Worm (Caenorhabditis elegans): ENCODE data around the gene fbxa-116.

fbxa-116 gene

DNA sequence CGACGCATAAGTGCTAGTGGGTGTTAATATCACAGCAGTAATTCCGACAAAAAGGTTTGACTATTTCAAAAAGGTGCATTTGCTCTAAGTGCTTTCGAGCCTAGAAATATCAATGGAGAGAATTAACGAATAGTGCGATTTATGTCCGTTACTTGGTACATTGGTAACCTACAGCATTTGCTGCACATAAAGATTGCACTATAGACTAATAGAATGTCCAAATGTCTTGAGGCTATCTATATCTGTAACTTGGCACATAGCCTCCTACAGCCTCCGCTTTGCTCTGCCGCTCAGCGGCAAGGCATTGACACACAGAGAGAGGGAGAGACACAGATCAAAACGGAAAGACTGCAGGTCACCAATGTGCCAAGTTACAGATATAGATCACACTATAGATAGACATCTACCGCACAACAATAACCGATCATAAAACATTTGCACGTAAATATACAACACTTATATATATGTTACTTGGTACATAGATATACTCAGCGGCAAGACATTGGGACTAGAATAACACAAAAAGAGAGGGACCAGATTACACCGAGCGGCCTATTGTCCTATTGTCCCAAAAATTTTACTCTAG lies 6.9 kb upstream of the fbxa-116 start, which contains the start of the genes srh-217 and Y113G7B.28:
srh-217 (minus strand) TSS at position 101 of the 586 bp plus-strand sequence.
Y113G7B.28 (plus strand) TSS at position 536 of the 586 bp plus-strand sequence.
- no peak for TF ChIP-seq tbx-8 (GFP tag; optimal IDR thresholded peaks at IDR 0.05)
- TF ChIP-seq nhr-28 (tag; optimal IDR thresholded peaks at IDR 0.05) = no peak
- no peak for TF ChIP-seq elt-3 (tag; optimal IDR thresholded peaks at IDR 0.05)
- peak; percentile 14 for TF ChIP-seq elt-1 (tag; optimal IDR thresholded peaks at IDR 0.05; ENCODE audit: borderline replicate concordance, insufficient read depth)
- no peak for TF ChIP-seq bed-3 (GFP tag; optimal IDR thresholded peaks at IDR 0.05)
- no peak for TF ChIP-seq hlh-1 (tag; optimal IDR thresholded peaks at IDR 0.05)
- TF ChIP-seq unc-62 (GFP tag; optimal IDR thresholded peaks at IDR 0.05) = no peak
- TF ChIP-seq unc-120 (tag; optimal IDR thresholded peaks at IDR 0.05; ENCODE audit: poor library complexity, severe bottlenecking) = no peak

DNA sequence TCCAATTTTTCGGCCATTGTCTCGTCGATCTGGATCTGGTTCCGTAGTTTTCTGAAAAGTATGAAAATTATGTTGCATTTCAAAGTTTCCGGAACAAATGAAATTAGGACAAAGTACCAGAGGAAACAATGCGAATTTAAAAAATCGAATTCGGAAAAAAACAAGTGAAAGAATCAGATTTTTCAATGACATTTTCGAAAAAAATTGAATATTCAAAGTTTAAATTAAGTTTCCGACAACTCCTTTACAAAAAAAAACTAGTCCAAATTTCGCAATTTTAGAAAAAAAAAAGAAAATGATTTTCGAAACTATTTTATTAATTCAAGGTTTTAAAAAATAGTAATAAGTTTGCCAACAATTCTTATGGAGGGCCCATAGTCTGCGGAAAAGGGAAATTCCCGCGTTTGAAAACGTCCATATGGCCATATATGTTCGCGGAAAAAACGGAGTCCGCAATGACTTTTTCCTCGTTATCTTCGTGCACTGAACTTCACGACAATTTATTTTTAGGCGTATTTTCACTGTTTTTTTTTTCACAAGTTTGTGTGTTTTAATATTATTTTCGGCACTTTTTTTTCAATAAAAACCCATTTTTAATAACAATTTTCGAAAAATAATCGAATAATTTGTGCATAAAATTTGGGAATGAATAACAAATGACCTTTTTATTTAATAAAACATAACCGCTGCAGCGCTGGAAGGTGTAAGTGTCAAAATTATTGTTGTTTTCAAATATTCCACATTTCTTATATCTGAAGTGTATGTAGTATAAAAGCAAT lies 3.6 kb upstream of the fbxa-116 start, which contains the start of the genes fbxa-115 and Y113G7B.27:
fbxa-115 (minus strand) TSS at position 51 of the 779 bp plus-strand sequence.
Y113G7B.27 (plus strand) TSS at position 729 of the 779 bp plus-strand sequence.
- TF ChIP-seq nhr-12 (tag; optimal IDR thresholded peaks at IDR 0.05) (no peak), ceh-83 (GFP tag; optimal IDR thresholded peaks at IDR 0.05) (no peak), sem-2 (GFP tag; optimal IDR thresholded peaks at IDR 0.05) (no peak), unc-120 (tag; optimal IDR thresholded peaks at IDR 0.05; ENCODE audit: poor library complexity, severe bottlenecking) (no peak), ham-2 (GFP tag; optimal IDR thresholded peaks at IDR 0.05) (no peak), blmp-1 (tag; optimal IDR thresholded peaks at IDR 0.05) (no peak), tbx-8 (GFP tag; optimal IDR thresholded peaks at IDR 0.05) (no peak), nhr-76 (tag; optimal IDR thresholded peaks at IDR 0.05) (no peak), unc-39 (tag; optimal IDR thresholded peaks at IDR 0.05) (no peak), hlh-1 (tag; optimal IDR thresholded peaks at IDR 0.05) (no peak)

DNA sequence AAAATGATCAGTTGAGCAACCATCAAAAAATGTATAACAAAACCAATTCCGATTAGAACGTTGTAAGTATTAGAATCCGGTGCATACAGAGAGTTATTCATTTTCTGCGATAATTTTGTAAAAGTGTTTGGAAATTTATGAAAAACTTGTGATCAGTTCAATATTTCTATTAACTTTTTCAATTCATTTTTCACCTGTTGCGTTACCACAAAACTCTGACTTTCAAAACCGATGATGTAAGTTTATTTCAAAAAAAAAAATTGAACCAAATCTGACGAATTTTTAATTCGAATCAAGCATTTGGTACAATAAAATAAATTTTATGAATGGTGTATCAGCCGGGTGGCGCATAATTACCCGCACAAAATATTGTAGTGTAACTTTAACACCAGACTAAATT lies 2.1 kb downstream of the fbxa-116 start, which contains the start of gene srz-16:
srz-16 (minus strand) TSS at position 101 of the 400 bp plus-strand sequence.
- no peak for TF ChIP-seq mab-5 (tag; optimal IDR thresholded peaks at IDR 0.05)
- TF ChIP-seq nhr-12 (tag; optimal IDR thresholded peaks at IDR 0.05) = no peak
- TF ChIP-seq hlh-1 (tag; optimal IDR thresholded peaks at IDR 0.05) = no peak
- TF ChIP-seq cnd-1 (tag; optimal IDR thresholded peaks at IDR 0.05) = no peak
- TF ChIP-seq ceh-43 (GFP tag; optimal IDR thresholded peaks at IDR 0.05) = no peak
- no peak for TF ChIP-seq M03D4.4 (tag; optimal IDR thresholded peaks at IDR 0.05)
- TF ChIP-seq ceh-39 (tag; optimal IDR thresholded peaks at IDR 0.05) = no peak
- TF ChIP-seq ceh-83 (GFP tag; optimal IDR thresholded peaks at IDR 0.05) = no peak
- no peak for TF ChIP-seq lin-32 (GFP tag; optimal IDR thresholded peaks at IDR 0.05)
- no peak for TF ChIP-seq ham-2 (GFP tag; optimal IDR thresholded peaks at IDR 0.05)
- TF ChIP-seq unc-62 (GFP tag; optimal IDR thresholded peaks at IDR 0.05) = no peak
- TF ChIP-seq blmp-1 (tag; optimal IDR thresholded peaks at IDR 0.05) = no peak
- no peak for TF ChIP-seq sem-2 (GFP tag; optimal IDR thresholded peaks at IDR 0.05)
- no peak for TF ChIP-seq pha-4 (tag; optimal IDR thresholded peaks at IDR 0.05)
- no peak for TF ChIP-seq lsy-2 (tag; optimal IDR thresholded peaks at IDR 0.05)
- TF ChIP-seq nhr-237 (tag; optimal IDR thresholded peaks at IDR 0.05) = no peak
- TF ChIP-seq nhr-2 (tag; optimal IDR thresholded peaks at IDR 0.05) = no peak

DNA sequence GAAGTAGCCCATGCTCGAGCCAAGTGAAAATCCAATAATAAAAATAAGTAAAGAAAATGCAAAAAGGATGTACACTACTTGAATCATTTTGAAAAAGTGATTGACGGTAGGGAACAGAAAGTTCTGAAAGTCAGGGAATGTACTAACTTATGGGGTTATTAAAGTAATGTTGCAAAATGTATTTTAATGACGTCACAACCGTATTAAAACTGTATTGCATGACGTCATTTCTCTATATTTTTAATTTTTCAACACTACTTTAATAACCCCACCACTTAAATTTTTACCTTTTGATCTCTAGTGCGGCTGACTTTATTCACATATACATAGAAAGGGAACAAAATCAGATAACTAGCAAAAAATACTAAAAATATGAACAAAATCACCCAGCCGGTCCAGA lies 6.4 kb downstream of the fbxa-116 start:
- TF ChIP-seq zip-8 (tag; optimal IDR thresholded peaks at IDR 0.05) (peak; percentile 98), nhr-12 (tag; optimal IDR thresholded peaks at IDR 0.05) (no peak)

DNA sequence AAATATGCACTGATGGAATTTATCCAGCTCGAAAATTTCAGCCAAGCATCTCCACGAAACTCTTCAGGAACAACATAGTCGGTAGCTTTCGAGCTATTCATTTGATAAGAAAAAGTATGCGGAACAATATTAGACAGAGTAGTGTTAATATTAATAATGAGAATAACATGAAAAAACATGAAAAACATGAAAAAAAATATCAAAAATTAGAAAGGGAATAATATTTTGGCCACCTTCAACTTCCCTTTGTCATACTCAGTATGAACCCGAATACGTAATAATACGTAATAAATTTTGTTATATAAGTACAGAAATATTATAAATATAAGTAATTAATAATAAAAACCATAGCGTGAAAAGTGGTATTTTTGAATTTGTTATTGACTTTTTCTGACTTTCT lies 16.7 kb downstream of the fbxa-116 start, which contains the start of gene srw-39:
srw-39 (minus strand) TSS at position 101 of the 400 bp plus-strand sequence.
- TF ChIP-seq drap-1 (GFP tag; optimal IDR thresholded peaks at IDR 0.05) (no peak), ceh-43 (GFP tag; optimal IDR thresholded peaks at IDR 0.05) (no peak), nhr-28 (tag; optimal IDR thresholded peaks at IDR 0.05) (no peak), mab-5 (tag; optimal IDR thresholded peaks at IDR 0.05) (no peak), sem-2 (GFP tag; optimal IDR thresholded peaks at IDR 0.05) (no peak), lin-32 (GFP tag; optimal IDR thresholded peaks at IDR 0.05) (no peak), ces-1 (GFP tag; optimal IDR thresholded peaks at IDR 0.05) (no peak)

Measured in whole organism, mixed stage, embryonic.